Fruit fly (Drosophila melanogaster) S2 (cell line): Measurements from ENCODE around the gene Ythdc1.

Source experiments
- CG8478 ChIP-seq: fragments of >200 bp; optimal IDR thresholded peaks from 2 replicates; lab custom pipeline; 2018
- CTCF ChIP-seq, 2 experiments: fragments of >200 bp; optimal IDR thresholded peaks; 2 replicates each; lab custom pipeline; 2018

- TF ChIP-seq CG8478 (lab: Kevin White, UChicago) (no peak), CTCF (optimal IDR thresholded peaks at IDR 0.05; lab: Kevin White, UChicago) (no peak)
These were observed 15.0 kb upstream of the Ythdc1 start for dm6 chr3L:3388708-3389665.
